Fruit fly (Drosophila melanogaster): Measurements from ENCODE around the gene Sgs3.

The Sgs3 gene

DNA sequence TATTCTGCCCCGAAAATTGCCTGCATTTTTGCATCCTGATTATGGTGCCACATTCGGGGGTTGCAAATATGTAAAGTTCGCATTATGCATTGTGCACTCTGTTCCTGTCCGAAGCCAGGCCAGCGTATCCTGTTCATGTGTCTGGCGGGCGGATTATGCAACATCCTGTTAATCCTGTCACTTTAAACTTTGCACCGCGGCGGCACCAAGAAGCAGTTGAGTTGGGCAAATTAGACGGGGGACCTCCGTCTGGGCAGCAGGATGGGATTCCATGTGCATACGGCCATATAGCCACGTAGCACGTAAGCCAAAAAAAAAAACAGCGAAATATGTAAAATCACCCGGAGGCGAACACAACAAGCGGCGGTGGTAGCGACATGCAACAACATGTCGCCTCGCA is 22.5 kb upstream of the Sgs3 start:
- TF ChIP-seq Mnt (GFP tag; optimal IDR thresholded peaks at IDR 0.05) (no peak), bab1 (GFP tag; optimal IDR thresholded peaks at IDR 0.05) (no peak), cnc (optimal IDR thresholded peaks at IDR 0.05) (no peak), CG11617 (GFP tag; optimal IDR thresholded peaks at IDR 0.05) (no peak), CG7045 (GFP tag; optimal IDR thresholded peaks at IDR 0.05) (no peak), CG5204 (GFP tag; optimal IDR thresholded peaks at IDR 0.05) (no peak), Hr96 (GFP tag; optimal IDR thresholded peaks at IDR 0.05) (no peak), CG14711 (tag; optimal IDR thresholded peaks at IDR 0.05) (no peak), toe (GFP tag; optimal IDR thresholded peaks at IDR 0.05) (no peak), ovo (GFP tag; optimal IDR thresholded peaks at IDR 0.05) (no peak), tj (GFP tag; optimal IDR thresholded peaks at IDR 0.05) (no peak), kay (GFP tag; ENCODE audit: borderline replicate concordance) (no peak), CG12768 (GFP tag; optimal IDR thresholded peaks at IDR 0.05) (no peak), pad (GFP tag; optimal IDR thresholded peaks at IDR 0.05) (no peak), CG1620 (GFP tag; optimal IDR thresholded peaks at IDR 0.05) (no peak), Crg-1 (GFP tag; optimal IDR thresholded peaks at IDR 0.05) (no peak), CG7101 (tag; optimal IDR thresholded peaks at IDR 0.05) (no peak), cic (GFP tag; optimal IDR thresholded peaks at IDR 0.05) (no peak), CG33017 (tag; optimal IDR thresholded peaks at IDR 0.05) (no peak)

DNA sequence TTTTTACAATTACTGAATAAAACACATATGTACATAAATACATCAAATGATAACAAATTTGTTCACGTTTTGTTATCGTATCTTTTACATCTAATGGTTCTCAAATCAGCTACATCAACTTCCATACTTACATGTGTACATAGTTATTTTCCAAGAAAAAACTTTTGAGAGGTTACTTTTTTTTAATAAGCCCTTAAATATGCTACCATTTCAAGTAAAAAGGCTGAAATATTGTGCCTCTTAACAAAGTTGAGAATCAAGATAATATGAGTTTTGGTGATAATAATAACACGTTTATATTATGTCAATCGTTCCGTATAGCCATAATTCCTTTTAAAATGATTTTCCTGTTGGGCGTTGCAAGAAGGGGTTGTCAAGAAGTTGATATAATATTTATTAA is 21.5 kb upstream of the Sgs3 start:
- no peak for TF ChIP-seq ovo (GFP tag; optimal IDR thresholded peaks at IDR 0.05)
- peak; percentile 70 for TF ChIP-seq kay (GFP tag; ENCODE audit: borderline replicate concordance)
- no peak for TF ChIP-seq CG12768 (GFP tag; optimal IDR thresholded peaks at IDR 0.05)
- no peak for TF ChIP-seq CG1620 (GFP tag; optimal IDR thresholded peaks at IDR 0.05)
- no peak for TF ChIP-seq CG11617 (GFP tag; optimal IDR thresholded peaks at IDR 0.05)
- TF ChIP-seq Hr96 (GFP tag; optimal IDR thresholded peaks at IDR 0.05), result no peak
- TF ChIP-seq CG14711 (tag; optimal IDR thresholded peaks at IDR 0.05), result no peak
- no peak for TF ChIP-seq CG7045 (GFP tag; optimal IDR thresholded peaks at IDR 0.05)

DNA sequence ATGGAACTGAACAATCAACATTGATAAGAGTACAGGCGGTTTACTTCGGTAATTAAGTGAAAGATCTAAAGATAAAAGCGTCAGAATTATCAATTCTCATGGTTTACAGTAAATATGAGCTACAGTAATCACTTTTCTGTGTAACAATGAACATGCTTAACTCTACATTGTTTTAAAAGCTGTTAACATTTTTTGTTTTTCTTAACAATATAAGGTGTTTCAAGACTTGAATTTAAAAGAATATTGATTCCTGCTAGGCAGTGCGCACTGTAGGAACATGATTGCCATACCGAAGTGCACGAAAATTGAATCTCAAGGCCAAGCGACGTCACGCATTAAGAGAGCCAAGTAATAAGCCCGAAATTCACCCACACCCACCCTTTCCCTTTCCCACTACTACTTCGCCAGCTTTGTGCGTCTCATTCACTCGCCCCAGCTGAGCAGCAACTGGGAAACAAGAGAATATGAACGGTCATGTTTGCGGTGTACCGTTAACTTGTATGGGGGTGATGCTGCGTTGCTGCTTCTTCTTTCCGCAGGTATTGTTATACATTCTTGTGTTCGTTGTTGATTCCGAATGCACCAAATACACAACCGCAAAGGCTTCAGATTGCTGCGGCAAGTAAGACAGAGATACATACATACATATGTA is 20.7 kb upstream of the Sgs3 start:
- TF ChIP-seq CG33017 (tag; optimal IDR thresholded peaks at IDR 0.05) (peak; percentile 7), Clk (GFP tag; optimal IDR thresholded peaks at IDR 0.05) (no peak), CG7045 (GFP tag; optimal IDR thresholded peaks at IDR 0.05) (peak; percentile 36), bab1 (GFP tag; optimal IDR thresholded peaks at IDR 0.05) (peak; percentile 85), Hr96 (GFP tag; optimal IDR thresholded peaks at IDR 0.05) (peak; percentile 28), cnc (optimal IDR thresholded peaks at IDR 0.05) (no peak), CG7101 (tag; optimal IDR thresholded peaks at IDR 0.05) (peak; percentile 51), pad (GFP tag; optimal IDR thresholded peaks at IDR 0.05) (peak; percentile 96), ovo (GFP tag; optimal IDR thresholded peaks at IDR 0.05) (peak; percentile 91), Crg-1 (GFP tag; optimal IDR thresholded peaks at IDR 0.05) (no peak), CG14711 (tag; optimal IDR thresholded peaks at IDR 0.05) (peak; percentile 62)

DNA sequence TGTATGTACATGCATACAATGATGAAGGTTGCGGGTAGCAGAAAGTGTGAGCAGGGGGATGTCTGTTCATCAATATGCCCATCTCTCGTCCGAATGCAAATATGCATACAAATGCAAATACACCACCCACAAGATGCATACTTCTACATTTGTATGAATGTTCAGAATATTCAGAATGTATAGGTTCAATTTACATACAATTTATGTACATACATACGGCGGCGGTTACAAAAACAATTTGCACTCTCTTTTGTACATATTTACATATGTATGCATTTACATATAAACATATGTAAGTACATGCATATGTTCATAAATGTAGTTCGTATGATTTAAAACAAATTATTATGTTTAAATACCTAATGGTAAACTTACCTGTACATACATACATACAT is 20.1 kb upstream of the Sgs3 start:
- TF ChIP-seq Crg-1 (GFP tag; optimal IDR thresholded peaks at IDR 0.05) (no peak), kay (GFP tag; ENCODE audit: borderline replicate concordance) (peak; percentile 70)

DNA sequence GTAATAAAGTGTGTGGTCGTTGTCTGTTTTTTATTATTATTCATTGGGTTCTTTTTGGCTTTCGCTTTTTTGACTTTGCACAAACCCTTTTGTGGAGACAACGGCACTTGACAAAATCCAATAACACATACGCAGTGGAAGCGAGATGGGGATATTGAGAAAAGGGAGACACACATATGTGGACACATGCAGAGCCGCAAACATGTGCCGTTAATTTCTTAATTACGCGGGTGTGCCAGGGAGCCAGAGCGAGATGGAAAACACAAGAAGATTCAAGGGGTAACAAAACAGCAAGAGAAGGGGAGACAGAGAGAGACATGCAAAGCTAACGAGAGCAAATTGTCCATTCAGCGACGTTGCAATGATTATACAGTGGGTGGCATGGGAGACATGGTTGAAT is 19.6 kb upstream of the Sgs3 start:
- TF ChIP-seq Mnt (GFP tag; optimal IDR thresholded peaks at IDR 0.05) (peak; percentile 16), cic (GFP tag; optimal IDR thresholded peaks at IDR 0.05) (no peak), pad (GFP tag; optimal IDR thresholded peaks at IDR 0.05) (peak; percentile 99), tj (GFP tag; optimal IDR thresholded peaks at IDR 0.05) (peak; percentile 27), ovo (GFP tag; optimal IDR thresholded peaks at IDR 0.05) (peak; percentile 74), bab1 (GFP tag; optimal IDR thresholded peaks at IDR 0.05) (peak; percentile 23), Crg-1 (GFP tag; optimal IDR thresholded peaks at IDR 0.05) (no peak), CG11617 (GFP tag; optimal IDR thresholded peaks at IDR 0.05) (no peak)

DNA sequence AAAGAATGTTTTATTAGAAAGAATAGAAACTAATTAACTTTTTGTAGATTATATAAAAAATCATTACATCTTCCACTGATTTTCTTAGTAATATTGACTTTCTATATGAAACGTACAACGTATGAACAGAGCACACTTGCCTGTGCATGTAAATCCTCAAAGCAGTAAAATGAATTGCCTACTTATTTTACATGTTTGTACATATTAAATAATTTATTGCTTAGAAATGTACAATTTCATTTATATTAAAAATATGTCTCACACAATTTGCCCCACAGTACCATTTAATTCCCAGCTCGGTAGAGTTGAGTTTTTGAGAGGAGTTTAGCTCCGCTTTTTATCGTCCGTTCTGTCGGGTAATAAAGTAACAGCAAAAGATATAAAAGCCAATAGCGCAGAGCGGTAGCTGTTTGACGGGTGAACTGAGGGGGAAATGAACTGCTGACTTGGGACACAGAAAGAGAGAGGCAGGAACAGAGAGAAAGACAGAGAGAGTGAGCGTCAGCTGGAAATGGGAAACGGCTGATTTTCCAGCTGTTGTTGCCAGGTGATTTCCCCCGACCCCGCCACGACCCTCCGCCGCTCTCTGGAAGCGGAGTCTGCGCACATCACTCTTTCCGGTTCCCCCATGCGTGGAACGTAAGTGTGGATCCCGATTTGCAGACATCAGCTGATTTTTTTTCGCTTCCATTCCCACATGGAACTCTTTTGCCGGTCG is 18.8 kb upstream of the Sgs3 start:
- TF ChIP-seq CG12768 (GFP tag; optimal IDR thresholded peaks at IDR 0.05) (no peak), pad (GFP tag; optimal IDR thresholded peaks at IDR 0.05) (peak; percentile 84), ovo (GFP tag; optimal IDR thresholded peaks at IDR 0.05) (peak; percentile 26), cic (GFP tag; optimal IDR thresholded peaks at IDR 0.05) (no peak), CG11617 (GFP tag; optimal IDR thresholded peaks at IDR 0.05) (no peak), Clk (GFP tag; optimal IDR thresholded peaks at IDR 0.05) (no peak), CG33017 (tag; optimal IDR thresholded peaks at IDR 0.05) (no peak), Crg-1 (GFP tag; optimal IDR thresholded peaks at IDR 0.05) (peak; percentile 39), tj (GFP tag; optimal IDR thresholded peaks at IDR 0.05) (peak; percentile 57), bab1 (GFP tag; optimal IDR thresholded peaks at IDR 0.05) (peak; percentile 41), CG7045 (GFP tag; optimal IDR thresholded peaks at IDR 0.05) (no peak), Hr96 (GFP tag; optimal IDR thresholded peaks at IDR 0.05) (no peak)

DNA sequence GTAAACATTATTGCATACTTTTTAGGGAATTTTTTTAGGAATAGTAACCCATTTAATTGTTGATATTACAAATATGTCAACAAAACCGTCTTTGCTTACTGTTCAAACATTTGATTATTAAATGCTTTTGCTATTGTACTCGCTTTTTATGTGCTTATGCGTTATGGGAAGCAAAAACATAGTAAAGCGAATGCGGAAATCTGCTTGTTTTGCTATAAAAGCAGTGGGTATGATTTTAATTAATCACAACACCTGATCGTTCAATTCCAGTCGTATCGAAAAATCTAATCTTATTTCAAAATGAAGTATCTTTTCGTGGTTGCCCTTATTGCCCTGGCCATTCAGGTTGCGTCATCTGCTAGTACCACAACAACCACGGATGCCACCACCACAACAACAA is 3.7 kb upstream of the Sgs3 start, which contains the start of gene CG33500:
Gene CG33500, plus strand, starts transcription at position 301 of the 400 bp plus-strand sequence.
- no peak for TF ChIP-seq cic (GFP tag; optimal IDR thresholded peaks at IDR 0.05)
- no peak for TF ChIP-seq bab1 (GFP tag; optimal IDR thresholded peaks at IDR 0.05)
- no peak for TF ChIP-seq CG11617 (GFP tag; optimal IDR thresholded peaks at IDR 0.05)
- TF ChIP-seq Clk (GFP tag; optimal IDR thresholded peaks at IDR 0.05), result no peak
- no peak for TF ChIP-seq CG1620 (GFP tag; optimal IDR thresholded peaks at IDR 0.05)
- no peak for TF ChIP-seq kay (GFP tag; ENCODE audit: borderline replicate concordance)
- TF ChIP-seq CG12768 (GFP tag; optimal IDR thresholded peaks at IDR 0.05), result no peak
- no peak for TF ChIP-seq CG7101 (tag; optimal IDR thresholded peaks at IDR 0.05)
- TF ChIP-seq pad (GFP tag; optimal IDR thresholded peaks at IDR 0.05), result no peak
- no peak for TF ChIP-seq ovo (GFP tag; optimal IDR thresholded peaks at IDR 0.05)
- no peak for TF ChIP-seq CG14711 (tag; optimal IDR thresholded peaks at IDR 0.05)
- no peak for TF ChIP-seq tj (GFP tag; optimal IDR thresholded peaks at IDR 0.05)

Data from whole organism, adult.